Fruit fly (Drosophila melanogaster): ENCODE data around the gene CG4367.
A peak's percentile ranks its signal among the peaks of the same experiment; 100 is the strongest.

Gene CG4367

DNA sequence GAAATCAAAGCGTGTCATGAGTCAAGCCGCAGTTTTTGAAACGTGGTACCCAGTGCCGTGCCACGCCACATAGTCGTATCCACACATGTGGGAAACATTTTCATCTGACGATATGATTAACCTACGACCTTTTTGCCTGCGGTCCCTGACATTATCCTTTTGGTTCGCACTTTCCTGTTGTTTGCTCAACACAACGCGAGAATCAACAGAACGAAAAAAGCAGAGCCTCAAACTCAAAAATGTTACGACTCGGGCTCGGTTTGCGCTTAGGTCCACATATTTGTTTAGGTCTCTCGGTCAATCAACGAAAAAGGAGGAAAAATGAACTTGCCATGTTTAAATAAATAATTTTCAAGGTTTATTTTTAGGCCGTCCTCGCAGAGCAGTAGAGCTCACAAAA is 28.8 kb downstream of the CG4367 start (continued):
- no peak for TF ChIP-seq nerfin-1 (tag; optimal IDR thresholded peaks at IDR 0.05)
- TF ChIP-seq CG6254 (GFP tag; optimal IDR thresholded peaks at IDR 0.05), result peak; percentile 14
- TF ChIP-seq CG17328 (GFP tag; IDR thresholded peaks at IDR 0.05), result peak; percentile 45; the same call in 1 of the 2 replicates
- no peak for TF ChIP-seq Poxn (GFP tag; IDR thresholded peaks at IDR 0.05)
- TF ChIP-seq CG5245 (GFP tag; optimal IDR thresholded peaks at IDR 0.05), result no peak
- peak; percentile 1 for TF ChIP-seq CG12744 (GFP tag; optimal IDR thresholded peaks at IDR 0.05)
- TF ChIP-seq croc (GFP tag; conservative IDR thresholded peaks at IDR 0.05), result no peak
- TF ChIP-seq oc (tag; optimal IDR thresholded peaks at IDR 0.05), result no peak
- TF ChIP-seq Hr78 (GFP tag; optimal IDR thresholded peaks at IDR 0.05), result peak in 1 of 2 experiments; percentile 70
- peak; percentile 82 for TF ChIP-seq Med (GFP tag)
- TF ChIP-seq ci (GFP tag; IDR thresholded peaks at IDR 0.05), result no peak
- no peak for TF ChIP-seq CG1602 (GFP tag; optimal IDR thresholded peaks at IDR 0.05)
- peak; percentile 41 for TF ChIP-seq CG8359 (GFP tag; optimal IDR thresholded peaks at IDR 0.05; ENCODE audit: borderline replicate concordance)
- no peak for TF ChIP-seq dysf (GFP tag; IDR thresholded peaks at IDR 0.05)
- TF ChIP-seq CG10959 (GFP tag; IDR thresholded peaks at IDR 0.05), result 0 out of 2 replicates have a peak, but pooled peaks have one; percentile 24
- TF ChIP-seq ac (GFP tag; optimal IDR thresholded peaks at IDR 0.05), result peak; percentile 90
- no peak for TF ChIP-seq CG30431 (GFP tag; optimal IDR thresholded peaks at IDR 0.05)
- TF ChIP-seq p53 (GFP tag; optimal IDR thresholded peaks at IDR 0.05), result no peak
- peak; percentile 78 for TF ChIP-seq CG9727 (GFP tag; optimal IDR thresholded peaks at IDR 0.05)
- no peak for TF ChIP-seq Dll (GFP tag; IDR thresholded peaks at IDR 0.05; ENCODE audit: partially characterized antibody)
- TF ChIP-seq caup (GFP tag; optimal IDR thresholded peaks at IDR 0.05; ENCODE audit: severe bottlenecking), result no peak
- no peak for TF ChIP-seq da (GFP tag; optimal IDR thresholded peaks at IDR 0.05)
- TF ChIP-seq CG14710 (tag; optimal IDR thresholded peaks at IDR 0.05), result peak; percentile 52
- TF ChIP-seq CG15479 (GFP tag; optimal IDR thresholded peaks at IDR 0.05), result peak; percentile 31
- TF ChIP-seq CG14965 (GFP tag; optimal IDR thresholded peaks at IDR 0.05; ENCODE audit: borderline replicate concordance), result no peak
- TF ChIP-seq NC2β (GFP tag; optimal IDR thresholded peaks at IDR 0.05), result peak; percentile 46
- TF ChIP-seq lab (GFP tag; optimal IDR thresholded peaks at IDR 0.05), result peak; percentile 38
- TF ChIP-seq bsh (GFP tag; optimal IDR thresholded peaks at IDR 0.05), result no peak
- peak; percentile 65 for TF ChIP-seq CG11398 (GFP tag; optimal IDR thresholded peaks at IDR 0.05)
- TF ChIP-seq CG34422 (GFP tag; IDR thresholded peaks at IDR 0.05), result no peak
- no peak for TF ChIP-seq Ravus (GFP tag; IDR thresholded peaks at IDR 0.05)
- peak; percentile 5 for TF ChIP-seq CG1603 (tag; optimal IDR thresholded peaks at IDR 0.05)
- TF ChIP-seq gem (tag; optimal IDR thresholded peaks at IDR 0.05), result peak; percentile 0
- peak; percentile 13 for TF ChIP-seq CG17829 (tag; optimal IDR thresholded peaks at IDR 0.05)
- peak; percentile 27 for TF ChIP-seq sqz (GFP tag; optimal IDR thresholded peaks at IDR 0.05)
- TF ChIP-seq chm (GFP tag; IDR thresholded peaks at IDR 0.05), result no peak; the same call in 1 of the 2 replicates
- no peak for TF ChIP-seq CG2129 (GFP tag; IDR thresholded peaks at IDR 0.05; ENCODE audit: partially characterized antibody)
- TF ChIP-seq CG13624 (GFP tag; optimal IDR thresholded peaks at IDR 0.05), result no peak
- TF ChIP-seq pfk (GFP tag; optimal IDR thresholded peaks at IDR 0.05), result no peak
- TF ChIP-seq CG13287 (GFP tag; IDR thresholded peaks at IDR 0.05; ENCODE audit: partially characterized antibody), result no peak
- TF ChIP-seq exex (tag; optimal IDR thresholded peaks at IDR 0.05), result no peak
- no peak for TF ChIP-seq CG8765 (GFP tag; IDR thresholded peaks at IDR 0.05)
- no peak for TF ChIP-seq D (optimal IDR thresholded peaks at IDR 0.05)
- TF ChIP-seq D (GFP tag; optimal IDR thresholded peaks at IDR 0.05), result peak; percentile 46
- TF ChIP-seq sima (GFP tag; optimal IDR thresholded peaks at IDR 0.05), result no peak
- no peak for TF ChIP-seq CG15269 (tag; optimal IDR thresholded peaks at IDR 0.05)
- no peak for TF ChIP-seq CG43689 (GFP tag; IDR thresholded peaks at IDR 0.05)
- TF ChIP-seq CG12236 (GFP tag; optimal IDR thresholded peaks at IDR 0.05), result peak; percentile 15
- TF ChIP-seq Dp (GFP tag; optimal IDR thresholded peaks at IDR 0.05), result no peak
- TF ChIP-seq hbn (GFP tag; IDR thresholded peaks at IDR 0.05; ENCODE audit: partially characterized antibody), result no peak
